Worm (Caenorhabditis elegans) whole organism, L3 larva: ENCODE measurements around the gene hrpf-2.

Experiments
- R02D3.7 ChIP-seq: fragments of 150-350 bp; optimal IDR thresholded peaks from 2 replicates; lab custom pipeline; 2014; ENCODE audit warnings: missing biosample characterization, missing genetic modification characterization
- ZK546.5 ChIP-seq: sonication (generic microtip); optimal IDR thresholded peaks from 2 replicates; lab custom pipeline; 2017; ENCODE audit warnings: missing biosample characterization, missing genetic modification characterization
- aly-2 ChIP-seq: fragments of 150-350 bp; optimal IDR thresholded peaks from 2 replicates; lab custom pipeline; 2014; ENCODE audit warnings: missing biosample characterization, missing genetic modification characterization
- ama-1 ChIP-seq: fragments of 150-350 bp; optimal IDR thresholded peaks from 2 replicates; lab custom pipeline; 2018
- ceh-16 ChIP-seq: sonication (generic microtip); optimal IDR thresholded peaks from 2 replicates; lab custom pipeline; 2017; ENCODE audit warnings: missing biosample characterization, missing genetic modification characterization
- ceh-28 ChIP-seq: fragments of 150-350 bp; optimal IDR thresholded peaks from 2 replicates; lab custom pipeline; 2014; ENCODE audit warnings: missing biosample characterization, missing genetic modification reagents, missing genetic modification characterization
- ceh-82 ChIP-seq: fragments of 150-350 bp; optimal IDR thresholded peaks from 2 replicates; lab custom pipeline; 2014; ENCODE audit warnings: missing biosample characterization, missing genetic modification characterization
- ceh-9 ChIP-seq: sonication (generic microtip); optimal IDR thresholded peaks from 2 replicates; lab custom pipeline; 2018; ENCODE audit warnings: missing biosample characterization, missing genetic modification characterization
- daf-12 ChIP-seq: fragments of 150-350 bp; optimal IDR thresholded peaks from 2 replicates; lab custom pipeline; 2014; ENCODE audit warnings: missing biosample characterization, missing genetic modification reagents, missing genetic modification characterization
- egl-27 ChIP-seq: sonication (generic microtip); optimal IDR thresholded peaks from 4 replicates; lab custom pipeline; 2017; ENCODE audit warnings: missing biosample characterization, missing genetic modification reagents, missing genetic modification characterization
- egl-5 ChIP-seq: fragments of 150-350 bp; optimal IDR thresholded peaks from 2 replicates; lab custom pipeline; 2017; ENCODE audit warnings: missing biosample characterization, missing genetic modification reagents, missing genetic modification characterization, inconsistent platforms
- elt-1 ChIP-seq: fragments of 150-350 bp; optimal IDR thresholded peaks from 2 replicates; lab custom pipeline; 2014; ENCODE audit warnings: missing biosample characterization, missing genetic modification characterization
- elt-2 ChIP-seq: sonication (generic microtip); optimal IDR thresholded peaks from 2 replicates; lab custom pipeline; 2016; ENCODE audit warnings: missing genetic modification reagents, mild to moderate bottlenecking, missing genetic modification characterization, missing compliant biosample characterization
- elt-3 ChIP-seq, 3 experiments: fragments of 150-350 bp in 1 of 3; sonication (generic microtip) in 2 of 3; optimal IDR thresholded peaks; 2 replicates in 2 of 3; 4 replicates in 1 of 3; lab custom pipeline; 2014 to 2017; ENCODE audit warnings: missing biosample characterization in 3 of 3, missing genetic modification characterization in 3 of 3
- eor-1 ChIP-seq, 2 experiments: fragments of 150-350 bp; optimal IDR thresholded peaks; 2 replicates each; lab custom pipeline; 2014 to 2018; ENCODE audit warnings: missing biosample characterization in 2 of 2, missing genetic modification characterization in 2 of 2
- fkh-10 ChIP-seq: sonication (generic microtip); optimal IDR thresholded peaks from 2 replicates; lab custom pipeline; 2017; ENCODE audit warnings: missing biosample characterization, missing genetic modification reagents, missing genetic modification characterization
- fkh-2 ChIP-seq: fragments of 150-350 bp; optimal IDR thresholded peaks from 2 replicates; lab custom pipeline; 2014; ENCODE audit warnings: missing biosample characterization, missing genetic modification reagents, missing genetic modification characterization
- fos-1 ChIP-seq: fragments of 150-350 bp; optimal IDR thresholded peaks from 2 replicates; lab custom pipeline; 2014; ENCODE audit warnings: missing biosample characterization, missing genetic modification characterization
- hmg-11 ChIP-seq: sonication (generic microtip); optimal IDR thresholded peaks from 2 replicates; lab custom pipeline; 2016; ENCODE audit warnings: missing genetic modification characterization, missing compliant biosample characterization
- jun-1 ChIP-seq: fragments of 150-350 bp; optimal IDR thresholded peaks from 2 replicates; lab custom pipeline; 2014; ENCODE audit warnings: missing biosample characterization, missing genetic modification reagents, missing genetic modification characterization
- lin-15B ChIP-seq: fragments of 150-350 bp; optimal IDR thresholded peaks from 2 replicates; lab custom pipeline; 2014; ENCODE audit warnings: missing biosample characterization, missing genetic modification characterization
- lin-39 ChIP-seq: fragments of 150-350 bp; optimal IDR thresholded peaks from 2 replicates; lab custom pipeline; 2018; ENCODE audit warnings: missing biosample characterization, missing genetic modification reagents, missing genetic modification characterization
- lsy-12 ChIP-seq: sonication (generic microtip); optimal IDR thresholded peaks from 2 replicates; lab custom pipeline; 2016; ENCODE audit warnings: mild to moderate bottlenecking, missing genetic modification characterization, missing compliant biosample characterization
- mdl-1 ChIP-seq: fragments of 150-350 bp; optimal IDR thresholded peaks from 2 replicates; lab custom pipeline; 2014; ENCODE audit warnings: missing biosample characterization, missing genetic modification characterization
- mml-1 ChIP-seq: fragments of 150-350 bp; sonication (generic microtip); optimal IDR thresholded peaks from 3 replicates; lab custom pipeline; 2014; ENCODE audit warnings: missing biosample characterization, missing genetic modification characterization
- nfya-1 ChIP-seq: sonication (generic microtip); optimal IDR thresholded peaks from 2 replicates; lab custom pipeline; 2017; ENCODE audit warnings: missing genetic modification characterization, mild to moderate bottlenecking, missing compliant biosample characterization, antibody characterized with exemption, moderate library complexity; ENCODE audit not compliant: insufficient read depth
- nhr-11 ChIP-seq: fragments of 150-350 bp; optimal IDR thresholded peaks from 2 replicates; lab custom pipeline; 2014; ENCODE audit warnings: missing biosample characterization, missing genetic modification characterization
- nhr-12 ChIP-seq: fragments of 150-350 bp; optimal IDR thresholded peaks from 2 replicates; lab custom pipeline; 2014; ENCODE audit warnings: missing biosample characterization, missing genetic modification characterization
- nhr-23 ChIP-seq: fragments of 150-350 bp; optimal IDR thresholded peaks from 2 replicates; lab custom pipeline; 2014; ENCODE audit warnings: missing biosample characterization, missing genetic modification reagents, missing genetic modification characterization
- nhr-237 ChIP-seq: fragments of 150-350 bp; optimal IDR thresholded peaks from 2 replicates; lab custom pipeline; 2014; ENCODE audit warnings: missing biosample characterization, missing genetic modification characterization
- nhr-25 ChIP-seq: sonication (generic microtip); optimal IDR thresholded peaks from 2 replicates; lab custom pipeline; 2017; ENCODE audit warnings: missing biosample characterization, missing genetic modification characterization
- nhr-28 ChIP-seq: fragments of 150-350 bp; optimal IDR thresholded peaks from 2 replicates; lab custom pipeline; 2014; ENCODE audit warnings: missing biosample characterization, missing genetic modification characterization
- nhr-43 ChIP-seq: sonication (generic microtip); optimal IDR thresholded peaks from 2 replicates; lab custom pipeline; 2016; ENCODE audit warnings: mild to moderate bottlenecking, missing genetic modification characterization, missing compliant biosample characterization; ENCODE audit not compliant: poor library complexity, severe bottlenecking
- nhr-67 ChIP-seq: fragments of 150-350 bp; optimal IDR thresholded peaks from 2 replicates; lab custom pipeline; 2014; ENCODE audit warnings: missing biosample characterization, missing genetic modification characterization
- nhr-76 ChIP-seq: fragments of 150-350 bp; sonication (generic microtip); optimal IDR thresholded peaks from 5 replicates; lab custom pipeline; 2014; ENCODE audit warnings: missing biosample characterization, missing genetic modification characterization
- nhr-77 ChIP-seq: fragments of 150-350 bp; optimal IDR thresholded peaks from 2 replicates; lab custom pipeline; 2014; ENCODE audit warnings: missing biosample characterization, missing genetic modification characterization
- pha-4 ChIP-seq: fragments of 150-350 bp; optimal IDR thresholded peaks from 2 replicates; lab custom pipeline; 2014; ENCODE audit warnings: missing biosample characterization, missing genetic modification reagents, missing genetic modification characterization
- pqm-1 ChIP-seq: fragments of 150-350 bp; optimal IDR thresholded peaks from 2 replicates; lab custom pipeline; 2017; ENCODE audit warnings: missing biosample characterization, missing genetic modification characterization, inconsistent platforms
- sea-2 ChIP-seq: fragments of 150-350 bp; sonication (generic microtip); optimal IDR thresholded peaks from 4 replicates; lab custom pipeline; 2014; ENCODE audit warnings: missing biosample characterization, missing genetic modification reagents, missing genetic modification characterization
- skn-1 ChIP-seq: fragments of 150-350 bp; optimal IDR thresholded peaks from 2 replicates; lab custom pipeline; 2014; ENCODE audit warnings: missing biosample characterization, missing genetic modification characterization
- snpc-4 ChIP-seq: fragments of 150-350 bp; optimal IDR thresholded peaks from 2 replicates; lab custom pipeline; 2014; ENCODE audit warnings: missing biosample characterization, missing genetic modification characterization
- tbx-2 ChIP-seq: sonication (generic microtip); optimal IDR thresholded peaks from 2 replicates; lab custom pipeline; 2016; ENCODE audit warnings: mild to moderate bottlenecking, missing genetic modification characterization, missing compliant biosample characterization
- unc-39 ChIP-seq: sonication (generic microtip); optimal IDR thresholded peaks from 4 replicates; lab custom pipeline; 2017; ENCODE audit warnings: missing biosample characterization, missing genetic modification characterization
- unc-62 ChIP-seq: fragments of 150-350 bp; sonication (generic microtip); optimal IDR thresholded peaks from 4 replicates; lab custom pipeline; 2014; ENCODE audit warnings: missing biosample characterization, missing genetic modification reagents, missing genetic modification characterization
- zag-1 ChIP-seq: fragments of 150-350 bp; optimal IDR thresholded peaks from 2 replicates; lab custom pipeline; 2014; ENCODE audit warnings: missing biosample characterization, missing genetic modification characterization
- ztf-11 ChIP-seq: fragments of 150-350 bp; optimal IDR thresholded peaks from 2 replicates; lab custom pipeline; 2014; ENCODE audit warnings: missing biosample characterization, missing genetic modification characterization
- ztf-4 ChIP-seq: fragments of 150-350 bp; optimal IDR thresholded peaks from 2 replicates; lab custom pipeline; 2014; ENCODE audit warnings: missing biosample characterization, missing genetic modification characterization

Gene hrpf-2

ce11 chrIV:6337353-6337752 is 39.0 kb downstream of the hrpf-2 start, which contains the start of gene ipla-6:
TSS of gene ipla-6 (plus strand) at chrIV:6337653.
- TF ChIP-seq nhr-67 (tag; lab: Kevin White, UChicago) (no peak), pha-4 (no peak), nhr-23 (tag; lab: Kevin White, UChicago) (no peak), elt-2 (no peak), ceh-28 (tag; lab: Kevin White, UChicago) (no peak), nhr-237 (no peak), ceh-9 (tag; lab: Kevin White, UChicago) (no peak), unc-62 (GFP tag; lab: Kevin White, UChicago) (no peak), nfya-1 (tag; lab: Kevin White, UChicago) (no peak)

ce11 chrIV:6336748-6337147 is 39.6 kb downstream of the hrpf-2 start:
- TF ChIP-seq nhr-77: no peak
- no peak for TF ChIP-seq ceh-16 (tag; lab: Kevin White, UChicago)
- peak; percentile 23 for TF ChIP-seq sea-2 (GFP tag; lab: Kevin White, UChicago)
- TF ChIP-seq elt-1: peak; percentile 69
- TF ChIP-seq ama-1: peak; percentile 61
- peak in 1 of 3 experiments; percentile 34 for TF ChIP-seq elt-3 (tag; optimal IDR thresholded peaks at IDR 0.05; lab: Kevin White, UChicago)
- TF ChIP-seq snpc-4 (tag; lab: Kevin White, UChicago): peak; percentile 62
- peak; percentile 68 for TF ChIP-seq nhr-11
- peak; percentile 99 for TF ChIP-seq nhr-25 (tag; lab: Kevin White, UChicago)
- TF ChIP-seq nhr-12 (tag; lab: Kevin White, UChicago): no peak
- peak; percentile 12 to 57 for TF ChIP-seq eor-1 (tag; optimal IDR thresholded peaks at IDR 0.05; lab: Kevin White, UChicago)
- no peak for TF ChIP-seq nhr-237
- peak; percentile 94 for TF ChIP-seq pqm-1
- TF ChIP-seq skn-1 (tag; lab: Kevin White, UChicago): peak; percentile 95
- no peak for TF ChIP-seq ztf-11
- peak; percentile 71 for TF ChIP-seq ceh-28 (tag; lab: Kevin White, UChicago)
- peak; percentile 96 for TF ChIP-seq nhr-43
- TF ChIP-seq pha-4: peak; percentile 96
- peak; percentile 98 for TF ChIP-seq mdl-1 (tag; lab: Kevin White, UChicago)
- TF ChIP-seq nhr-28 (tag; lab: Kevin White, UChicago): no peak
- no peak for TF ChIP-seq ceh-82
- peak; percentile 56 for TF ChIP-seq lin-15B
- TF ChIP-seq ztf-4: peak; percentile 83
- peak; percentile 81 for TF ChIP-seq R02D3.7 (tag; lab: Kevin White, UChicago)
- TF ChIP-seq fkh-10 (GFP tag; lab: Kevin White, UChicago): no peak
- TF ChIP-seq mml-1 (tag; lab: Kevin White, UChicago): peak; percentile 34
- TF ChIP-seq zag-1: no peak
- peak; percentile 49 for TF ChIP-seq lin-39 (tag; lab: Kevin White, UChicago)
- peak; percentile 92 for TF ChIP-seq tbx-2 (tag; lab: Kevin White, UChicago)
- no peak for TF ChIP-seq ceh-9 (tag; lab: Kevin White, UChicago)
- no peak for TF ChIP-seq daf-12
- TF ChIP-seq egl-5: peak; percentile 85
- TF ChIP-seq aly-2 (tag; lab: Kevin White, UChicago): no peak
- peak; percentile 84 for TF ChIP-seq unc-62 (GFP tag; lab: Kevin White, UChicago)
- no peak for TF ChIP-seq ZK546.5 (tag; lab: Kevin White, UChicago)
- TF ChIP-seq fkh-2 (tag; lab: Kevin White, UChicago): no peak
- no peak for TF ChIP-seq unc-39 (tag; lab: Kevin White, UChicago)
- TF ChIP-seq nhr-76: no peak
- no peak for TF ChIP-seq nhr-67 (tag; lab: Kevin White, UChicago)
- peak; percentile 93 for TF ChIP-seq lsy-12 (tag; lab: Kevin White, UChicago)
- TF ChIP-seq hmg-11 (tag; lab: Kevin White, UChicago): peak; percentile 86
- TF ChIP-seq jun-1 (tag; lab: Kevin White, UChicago): peak; percentile 95
- peak; percentile 94 for TF ChIP-seq elt-2
- TF ChIP-seq egl-27 (tag; lab: Kevin White, UChicago): peak; percentile 14
- TF ChIP-seq fos-1: peak; percentile 41
- peak; percentile 98 for TF ChIP-seq nhr-23 (tag; lab: Kevin White, UChicago)
- TF ChIP-seq nfya-1 (tag; lab: Kevin White, UChicago): peak; percentile 94
